Worm (Caenorhabditis elegans) whole organism, young adult: ENCODE results near the gene C29F9.9.

Experiments used
- F22D6.2 ChIP-seq: sonication (generic microtip); optimal IDR thresholded peaks from 2 replicates; lab custom pipeline; 2016; ENCODE audit warnings: mild to moderate bottlenecking, missing genetic modification characterization, missing compliant biosample characterization
- F33H1.4 ChIP-seq: fragments of 200-800 bp; sonication (Bioruptor generic); IDR thresholded peaks from 2 replicates; pipeline ENCODE4 v1.3.6; 2022; ENCODE audit warnings: missing genetic modification reagents, missing genetic modification characterization, missing compliant biosample characterization
- F39B2.1 ChIP-seq: fragments of 200-800 bp; sonication (Bioruptor generic); IDR thresholded peaks from 2 replicates; pipeline ENCODE4 v1.3.6; 2022; ENCODE audit warnings: missing genetic modification reagents, missing genetic modification characterization, missing compliant biosample characterization
- F55B11.4 ChIP-seq: sonication (generic microtip); optimal IDR thresholded peaks from 2 replicates; lab custom pipeline; 2016; ENCODE audit warnings: missing compliant biosample characterization, missing genetic modification characterization, borderline replicate concordance; ENCODE audit not compliant: insufficient read depth
- F57C9.4 ChIP-seq: sonication (generic microtip); optimal IDR thresholded peaks from 2 replicates; lab custom pipeline; 2017; ENCODE audit warnings: mild to moderate bottlenecking, missing genetic modification characterization, missing compliant biosample characterization
- K12H6.12 ChIP-seq: fragments of 200-800 bp; sonication (Bioruptor generic); optimal IDR thresholded peaks from 2 replicates; lab custom pipeline; 2018; ENCODE audit warnings: mild to moderate bottlenecking, missing genetic modification characterization, missing compliant biosample characterization
- T26A5.8 ChIP-seq: sonication (generic microtip); optimal IDR thresholded peaks from 2 replicates; lab custom pipeline; 2016; ENCODE audit warnings: missing genetic modification characterization, missing compliant biosample characterization
- Y56A3A.18 ChIP-seq: fragments of 200-800 bp; sonication (Bioruptor generic); IDR thresholded peaks from 2 replicates; pipeline ENCODE4 v1.3.6; 2022; ENCODE audit warnings: missing genetic modification reagents, missing genetic modification characterization, missing compliant biosample characterization
- Y67H2A.10 ChIP-seq: fragments of 200-800 bp; sonication (Bioruptor generic); conservative IDR thresholded peaks from 2 replicates; pipeline ENCODE4 v1.3.6; 2022; ENCODE audit warnings: missing genetic modification reagents, missing genetic modification characterization, missing compliant biosample characterization
- Y95B8A.8 ChIP-seq: fragments of 200-800 bp; sonication (Bioruptor generic); IDR thresholded peaks from 2 replicates; pipeline ENCODE4 v1.3.6; 2022; ENCODE audit warnings: missing genetic modification reagents, missing genetic modification characterization, missing compliant biosample characterization
- akir-1 ChIP-seq: fragments of 200-800 bp; sonication (Bioruptor generic); optimal IDR thresholded peaks from 2 replicates; lab custom pipeline; 2018; ENCODE audit warnings: mild to moderate bottlenecking, missing genetic modification characterization, moderate library complexity, missing compliant biosample characterization
- aptf-3 ChIP-seq: fragments of 200-800 bp; sonication (Bioruptor generic); IDR thresholded peaks from 2 replicates; pipeline ENCODE4 v1.3.6; 2022; ENCODE audit warnings: missing genetic modification characterization, missing compliant biosample characterization
- atf-7 ChIP-seq: sonication (generic microtip); optimal IDR thresholded peaks from 2 replicates; lab custom pipeline; 2017; ENCODE audit warnings: mild to moderate bottlenecking, missing genetic modification characterization, missing compliant biosample characterization
- athp-1 ChIP-seq: sonication (generic microtip); optimal IDR thresholded peaks from 2 replicates; lab custom pipeline; 2017; ENCODE audit warnings: mild to moderate bottlenecking, missing genetic modification characterization, missing compliant biosample characterization
- cebp-1 ChIP-seq, 2 experiments: fragments of 200-800 bp in 1 of 2; sonication (Bioruptor generic) in 1 of 2; sonication (generic microtip) in 1 of 2; IDR thresholded peaks in 1 of 2; optimal IDR thresholded peaks in 1 of 2; 2 replicates each; pipeline versions ENCODE4 v1.3.6 to Lab custom; 2017 to 2022; ENCODE audit warnings: missing compliant biosample characterization in 2 of 2, missing genetic modification characterization in 2 of 2, mild to moderate bottlenecking in 1 of 2, missing genetic modification reagents in 1 of 2, moderate library complexity in 1 of 2
- ceh-100 ChIP-seq: fragments of 200-800 bp; sonication (Bioruptor generic); IDR thresholded peaks from 2 replicates; pipeline ENCODE4 v1.3.6; 2022; ENCODE audit warnings: missing genetic modification reagents, missing genetic modification characterization, missing compliant biosample characterization
- ceh-40 ChIP-seq: fragments of 200-800 bp; sonication (Bioruptor generic); IDR thresholded peaks from 2 replicates; pipeline ENCODE4 v1.3.6; 2022; ENCODE audit warnings: missing genetic modification characterization, missing compliant biosample characterization
- dox-1 ChIP-seq: fragments of 200-800 bp; sonication (Bioruptor generic); IDR thresholded peaks from 2 replicates; pipeline ENCODE4 v1.3.6; 2022; ENCODE audit warnings: missing genetic modification reagents, missing genetic modification characterization, missing compliant biosample characterization
- egl-18 ChIP-seq: fragments of 200-800 bp; sonication (Bioruptor generic); IDR thresholded peaks from 2 replicates; pipeline ENCODE4 v1.3.6; 2022; ENCODE audit warnings: missing genetic modification reagents, missing genetic modification characterization, missing compliant biosample characterization
- egrh-3 ChIP-seq: fragments of 200-800 bp; sonication (Bioruptor generic); IDR thresholded peaks from 2 replicates; pipeline ENCODE4 v1.3.6; 2022; ENCODE audit warnings: missing genetic modification reagents, missing genetic modification characterization, missing compliant biosample characterization
- ekl-4 ChIP-seq: fragments of 200-800 bp; sonication (Bioruptor generic); IDR thresholded peaks from 2 replicates; pipeline ENCODE4 v1.3.6; 2022; ENCODE audit warnings: missing genetic modification reagents, missing genetic modification characterization, missing compliant biosample characterization
- him-1 ChIP-seq: sonication (generic microtip); optimal IDR thresholded peaks from 2 replicates; lab custom pipeline; 2016; ENCODE audit warnings: missing genotype, missing genetic modification reagents, missing genetic modification characterization, missing compliant biosample characterization
- hlh-12 ChIP-seq: sonication (generic microtip); optimal IDR thresholded peaks from 2 replicates; lab custom pipeline; 2016; ENCODE audit warnings: missing genetic modification characterization, missing compliant biosample characterization
- hlh-26 ChIP-seq: fragments of 200-800 bp; sonication (Bioruptor generic); conservative IDR thresholded peaks from 2 replicates; pipeline ENCODE4 v1.3.6; 2022; ENCODE audit warnings: missing genetic modification reagents, missing genetic modification characterization, missing compliant biosample characterization
- hmg-20 ChIP-seq: fragments of 200-800 bp; sonication (Bioruptor generic); IDR thresholded peaks from 2 replicates; pipeline ENCODE4 v1.3.6; 2022; ENCODE audit warnings: missing genetic modification reagents, missing genetic modification characterization, missing compliant biosample characterization
- hrde-1 ChIP-seq: sonication (generic microtip); optimal IDR thresholded peaks from 2 replicates; lab custom pipeline; 2016; ENCODE audit warnings: missing genetic modification characterization, mild to moderate bottlenecking, missing compliant biosample characterization, moderate library complexity, missing genotype, missing genetic modification reagents, borderline replicate concordance
- lin-40 ChIP-seq: sonication (generic microtip); optimal IDR thresholded peaks from 2 replicates; lab custom pipeline; 2016; ENCODE audit warnings: missing genetic modification characterization, mild to moderate bottlenecking, missing compliant biosample characterization, missing genotype, missing genetic modification reagents
- lin-54 ChIP-seq: fragments of 200-800 bp; sonication (Bioruptor generic); optimal IDR thresholded peaks from 2 replicates; lab custom pipeline; 2018; ENCODE audit warnings: mild to moderate bottlenecking, missing genetic modification characterization, missing compliant biosample characterization
- madf-3 ChIP-seq: fragments of 200-800 bp; sonication (Bioruptor generic); IDR thresholded peaks from 2 replicates; pipeline ENCODE4 v1.3.6; 2022; ENCODE audit warnings: missing genetic modification reagents, missing genetic modification characterization, missing compliant biosample characterization
- mel-28 ChIP-seq: sonication (generic microtip); optimal IDR thresholded peaks from 2 replicates; lab custom pipeline; 2016; ENCODE audit warnings: borderline replicate concordance, mild to moderate bottlenecking, missing genetic modification characterization, missing compliant biosample characterization
- mes-4 ChIP-seq: sonication (generic microtip); optimal IDR thresholded peaks from 2 replicates; lab custom pipeline; 2016; ENCODE audit warnings: missing genotype, missing genetic modification characterization, missing compliant biosample characterization
- nfya-1 ChIP-seq: sonication (generic microtip); optimal IDR thresholded peaks from 2 replicates; lab custom pipeline; 2017; ENCODE audit warnings: antibody characterized with exemption, missing compliant biosample characterization, missing genetic modification characterization, borderline replicate concordance; ENCODE audit not compliant: insufficient read depth
- nhr-120 ChIP-seq: fragments of 200-800 bp; sonication (Bioruptor generic); IDR thresholded peaks from 2 replicates; pipeline ENCODE4 v1.3.6; 2022; ENCODE audit warnings: missing genetic modification characterization, missing compliant biosample characterization
- nhr-80 ChIP-seq: sonication (generic microtip); optimal IDR thresholded peaks from 2 replicates; lab custom pipeline; 2016; ENCODE audit warnings: missing genetic modification characterization, missing compliant biosample characterization
- nhr-90 ChIP-seq: sonication (generic microtip); optimal IDR thresholded peaks from 2 replicates; lab custom pipeline; 2016; ENCODE audit warnings: missing genotype, mild to moderate bottlenecking, missing genetic modification characterization, missing compliant biosample characterization
- rec-8 ChIP-seq, 2 experiments: sonication (generic microtip); optimal IDR thresholded peaks; 2 replicates each; lab custom pipeline; 2016; ENCODE audit warnings: mild to moderate bottlenecking in 2 of 2, missing genetic modification characterization in 2 of 2, missing genetic modification reagents in 2 of 2, missing genotype in 2 of 2, missing biosample characterization in 1 of 2, missing compliant biosample characterization in 1 of 2, moderate library complexity in 1 of 2
- sea-2 ChIP-seq: fragments of 200-800 bp; sonication (Bioruptor generic); IDR thresholded peaks from 2 replicates; pipeline ENCODE4 v1.3.6; 2022; ENCODE audit warnings: missing genetic modification characterization, missing compliant biosample characterization
- snpc-1.3 ChIP-seq: sonication (generic microtip); optimal IDR thresholded peaks from 2 replicates; lab custom pipeline; 2017; ENCODE audit warnings: missing genetic modification characterization, mild to moderate bottlenecking, missing compliant biosample characterization, antibody characterized with exemption, moderate library complexity, missing genotype, missing genetic modification reagents; ENCODE audit not compliant: insufficient read depth
- snpc-3.4 ChIP-seq: sonication (generic microtip); optimal IDR thresholded peaks from 2 replicates; lab custom pipeline; 2017; ENCODE audit warnings: missing genetic modification characterization, mild to moderate bottlenecking, missing compliant biosample characterization, antibody characterized with exemption, moderate library complexity, missing genotype, missing genetic modification reagents
- somi-1 ChIP-seq: fragments of 200-800 bp; sonication (Bioruptor generic); optimal IDR thresholded peaks from 2 replicates; lab custom pipeline; 2018; ENCODE audit warnings: mild to moderate bottlenecking, missing genetic modification characterization, missing compliant biosample characterization
- tbx-9 ChIP-seq: sonication (generic microtip); optimal IDR thresholded peaks from 2 replicates; lab custom pipeline; 2016; ENCODE audit warnings: borderline replicate concordance, missing genetic modification characterization, inconsistent platforms, missing compliant biosample characterization
- tlf-1 ChIP-seq: fragments of 200-800 bp; sonication (Bioruptor generic); optimal IDR thresholded peaks from 2 replicates; lab custom pipeline; 2018; ENCODE audit warnings: mild to moderate bottlenecking, missing genetic modification characterization, missing compliant biosample characterization
- unc-62 ChIP-seq: fragments of 150-350 bp; optimal IDR thresholded peaks from 2 replicates; lab custom pipeline; 2014; ENCODE audit warnings: missing biosample characterization, missing genetic modification reagents, missing genetic modification characterization
- ztf-22 ChIP-seq: fragments of 200-800 bp; sonication (Bioruptor generic); optimal IDR thresholded peaks from 2 replicates; lab custom pipeline; 2018; ENCODE audit warnings: mild to moderate bottlenecking, missing genetic modification characterization, moderate library complexity, missing compliant biosample characterization
- ztf-25 ChIP-seq: fragments of 200-800 bp; sonication (Bioruptor generic); IDR thresholded peaks from 2 replicates; pipeline ENCODE4 v1.3.6; 2022; ENCODE audit warnings: missing genetic modification reagents, missing genetic modification characterization, missing compliant biosample characterization
- ztf-3 ChIP-seq: fragments of 200-800 bp; sonication (Bioruptor generic); optimal IDR thresholded peaks from 2 replicates; lab custom pipeline; 2018; ENCODE audit warnings: mild to moderate bottlenecking, missing genetic modification characterization, missing compliant biosample characterization

C29F9.9 gene

ce11 chrIII:63584-64316 lies 35.0 kb downstream of the C29F9.9 start (continued):
- TF ChIP-seq hmg-20 (GFP tag; lab: Robert Waterston, UW), result no peak
- no peak for TF ChIP-seq K12H6.12
- no peak for TF ChIP-seq ztf-3 (GFP tag; lab: Kevin White, UChicago)
- TF ChIP-seq nhr-90 (tag; lab: Kevin White, UChicago), result no peak
- 0 out of 2 replicates have a peak, but pooled peaks have one; percentile 52 for TF ChIP-seq egl-18 (GFP tag; lab: Robert Waterston, UW)
- TF ChIP-seq F22D6.2, result no peak
- no peak for TF ChIP-seq F33H1.4 (GFP tag; lab: Robert Waterston, UW)
- no peak for TF ChIP-seq nhr-80
- TF ChIP-seq tbx-9 (tag; lab: Kevin White, UChicago), result no peak
- TF ChIP-seq mes-4 (tag; lab: Kevin White, UChicago), result no peak
- peak; percentile 72; the same call in 1 of the 2 replicates for TF ChIP-seq egrh-3 (GFP tag; lab: Robert Waterston, UW)
- no peak for TF ChIP-seq sea-2
- no peak for TF ChIP-seq mel-28 (tag; lab: Kevin White, UChicago)
- 0 out of 2 replicates have a peak, but pooled peaks have one; percentile 52 for TF ChIP-seq ceh-40
- TF ChIP-seq hlh-12, result no peak
- no peak for TF ChIP-seq T26A5.8 (tag; lab: Kevin White, UChicago)
- TF ChIP-seq ztf-25, result 0 out of 2 replicates have a peak, but pooled peaks have one; percentile 3
- no peak for TF ChIP-seq ztf-22 (GFP tag; lab: Kevin White, UChicago)
- peak; percentile 76 for TF ChIP-seq madf-3
- TF ChIP-seq somi-1 (GFP tag; lab: Kevin White, UChicago), result peak; percentile 58
- no peak for TF ChIP-seq tlf-1
- TF ChIP-seq snpc-3.4 (tag; lab: Kevin White, UChicago), result no peak
- TF ChIP-seq lin-54, result peak; percentile 13
- no peak for TF ChIP-seq lin-40
- no peak for TF ChIP-seq F57C9.4 (tag; lab: Kevin White, UChicago)
- TF ChIP-seq hrde-1 (tag; lab: Kevin White, UChicago), result no peak
- TF ChIP-seq nfya-1 (tag; lab: Kevin White, UChicago), result no peak
- TF ChIP-seq aptf-3 (GFP tag; lab: Robert Waterston, UW), result no peak
- TF ChIP-seq Y67H2A.10 (GFP tag; lab: Robert Waterston, UW), result no peak
- peak; percentile 58; the same call in 1 of the 2 replicates for TF ChIP-seq ekl-4 (GFP tag; lab: Robert Waterston, UW)
- no peak for TF ChIP-seq cebp-1 (GFP tag; IDR thresholded peaks at IDR 0.05; lab: Robert Waterston, UW)
- peak; percentile 7 for TF ChIP-seq cebp-1 (tag; optimal IDR thresholded peaks at IDR 0.05; lab: Kevin White, UChicago)
- peak; percentile 69 for TF ChIP-seq dox-1 (GFP tag; lab: Robert Waterston, UW)
- no peak for TF ChIP-seq F55B11.4 (tag; lab: Kevin White, UChicago)
- no peak for TF ChIP-seq Y95B8A.8 (GFP tag; lab: Robert Waterston, UW)
- no peak for TF ChIP-seq atf-7 (tag; lab: Kevin White, UChicago)
- TF ChIP-seq nhr-120, result no peak
- no peak for TF ChIP-seq snpc-1.3 (tag; lab: Kevin White, UChicago)
- TF ChIP-seq Y56A3A.18 (GFP tag; lab: Robert Waterston, UW), result no peak
- no peak for TF ChIP-seq hlh-26
- no peak for TF ChIP-seq unc-62 (GFP tag; lab: Kevin White, UChicago)
- TF ChIP-seq rec-8 (tag; optimal IDR thresholded peaks at IDR 0.05; lab: Kevin White, UChicago), result no peak
- TF ChIP-seq him-1, result no peak
- TF ChIP-seq ceh-100 (GFP tag; lab: Robert Waterston, UW), result 0 out of 2 replicates have a peak, but pooled peaks have one; percentile 9
- peak; percentile 18 for TF ChIP-seq athp-1 (tag; lab: Kevin White, UChicago)
- no peak for TF ChIP-seq F39B2.1
- TF ChIP-seq akir-1 (GFP tag; lab: Kevin White, UChicago), result no peak
